Fruit fly (Drosophila melanogaster) whole organism, wandering third instar larva: ENCODE measurements around the gene ovm.

Experiments used
- Abd-B ChIP-seq: fragments of >200 bp; optimal IDR thresholded peaks from 2 replicates; lab custom pipeline; 2017; ENCODE audit warnings: missing biosample characterization, missing genetic modification characterization
- OdsH ChIP-seq: fragments of 200-800 bp; sonication (Bioruptor generic); optimal IDR thresholded peaks from 2 replicates; lab custom pipeline; 2016; ENCODE audit warnings: missing biosample characterization, mild to moderate bottlenecking, missing genetic modification characterization
- br ChIP-seq: fragments of 200-800 bp; sonication (Bioruptor generic); optimal IDR thresholded peaks from 2 replicates; lab custom pipeline; 2016; ENCODE audit warnings: missing biosample characterization, missing genetic modification characterization
- dmrt93B ChIP-seq: fragments of 200-800 bp; sonication (Bioruptor generic); optimal IDR thresholded peaks from 2 replicates; lab custom pipeline; 2018; ENCODE audit warnings: missing biosample characterization, mild to moderate bottlenecking, missing genetic modification characterization
- lola ChIP-seq: fragments of >200 bp; optimal IDR thresholded peaks from 2 replicates; lab custom pipeline; 2017; ENCODE audit warnings: missing biosample characterization, missing genetic modification characterization
- pan ChIP-seq: fragments of >200 bp; optimal IDR thresholded peaks from 2 replicates; lab custom pipeline; 2017

- TF ChIP-seq br (GFP tag; lab: Kevin White, UChicago) (no peak), lola (no peak), Abd-B (GFP tag; lab: Kevin White, UChicago) (no peak), dmrt93B (GFP tag; lab: Kevin White, UChicago) (no peak), OdsH (GFP tag; lab: Kevin White, UChicago) (no peak), pan (lab: Kevin White, UChicago) (no peak)
Measured at dm6 chr2L:102161-102761, 38.5 kb downstream of the ovm start, which contains the start of gene Creld.
